Fruit fly (Drosophila melanogaster) whole organism, wandering third instar larva: ENCODE data around the gene CG8300.

Experiments
- Abd-B ChIP-seq: fragments of >200 bp; optimal IDR thresholded peaks from 2 replicates; lab custom pipeline; 2017; ENCODE audit warnings: missing biosample characterization, missing genetic modification characterization
- CG32264 ChIP-seq: fragments of 200-800 bp; sonication (Bioruptor generic); optimal IDR thresholded peaks from 2 replicates; lab custom pipeline; 2016; ENCODE audit warnings: missing biosample characterization, missing genetic modification characterization
- CG9705 ChIP-seq: fragments of 200-800 bp; sonication (Bioruptor generic); optimal IDR thresholded peaks from 2 replicates; lab custom pipeline; 2018; ENCODE audit warnings: missing biosample characterization, mild to moderate bottlenecking, missing genetic modification characterization
- CrebA ChIP-seq: fragments of 200-800 bp; sonication (Bioruptor generic); optimal IDR thresholded peaks from 2 replicates; lab custom pipeline; 2016; ENCODE audit warnings: missing biosample characterization, mild to moderate bottlenecking, missing genetic modification characterization, borderline replicate concordance
- Dif ChIP-seq: fragments of 200-275, 200-300 bp; sonication (Bioruptor generic); optimal IDR thresholded peaks from 2 replicates; lab custom pipeline; 2018; ENCODE audit warnings: missing biosample characterization, missing genetic modification characterization; ENCODE audit not compliant: partially characterized antibody
- HLH106 ChIP-seq: fragments of 200-800 bp; optimal IDR thresholded peaks from 3 replicates; lab custom pipeline; 2019; ENCODE audit warnings: missing biosample characterization, mild to moderate bottlenecking, missing genetic modification characterization, moderate library complexity
- Hnf4 ChIP-seq: fragments of 200-800 bp; sonication (Bioruptor generic); optimal IDR thresholded peaks from 2 replicates; lab custom pipeline; 2016; ENCODE audit warnings: missing biosample characterization, mild to moderate bottlenecking, missing genetic modification characterization
- Hr83 ChIP-seq: fragments of 200-300 bp; sonication (Bioruptor generic); optimal IDR thresholded peaks from 2 replicates; lab custom pipeline; 2016; ENCODE audit warnings: missing biosample characterization, mild to moderate bottlenecking, missing genetic modification characterization, moderate library complexity; ENCODE audit not compliant: poor library complexity, severe bottlenecking
- Jra ChIP-seq: sonication (Bioruptor generic); optimal IDR thresholded peaks from 2 replicates; lab custom pipeline; 2016; ENCODE audit warnings: missing biosample characterization, missing genetic modification characterization
- Mio ChIP-seq: sonication (Bioruptor generic); optimal IDR thresholded peaks from 2 replicates; lab custom pipeline; 2016; ENCODE audit warnings: missing biosample characterization, missing genetic modification characterization
- Myc ChIP-seq: fragments of >200 bp; optimal IDR thresholded peaks from 2 replicates; lab custom pipeline; 2017
- N ChIP-seq: fragments of >200 bp; optimal IDR thresholded peaks from 2 replicates; lab custom pipeline; 2018; ENCODE audit warnings: missing biosample characterization, missing external identifiers, missing genetic modification characterization
- OdsH ChIP-seq: fragments of 200-800 bp; sonication (Bioruptor generic); optimal IDR thresholded peaks from 2 replicates; lab custom pipeline; 2016; ENCODE audit warnings: missing biosample characterization, mild to moderate bottlenecking, missing genetic modification characterization
- Rel ChIP-seq, 2 experiments: fragments of 200-800 bp; sonication (Bioruptor generic) in 1 of 2; optimal IDR thresholded peaks; 2 replicates in 1 of 2; 3 replicates in 1 of 2; lab custom pipeline; 2016 to 2019; ENCODE audit warnings: mild to moderate bottlenecking in 2 of 2, missing biosample characterization in 2 of 2, missing genetic modification characterization in 2 of 2, moderate library complexity in 1 of 2
- Sp1 ChIP-seq: fragments of 200-800 bp; sonication (Bioruptor generic); optimal IDR thresholded peaks from 3 replicates; lab custom pipeline; 2019; ENCODE audit warnings: missing biosample characterization, mild to moderate bottlenecking, missing genetic modification characterization, moderate library complexity
- Vsx2 ChIP-seq: fragments of 200-300, 225-300 bp; sonication (Bioruptor generic); optimal IDR thresholded peaks from 2 replicates; lab custom pipeline; 2018; ENCODE audit warnings: missing biosample characterization, missing genetic modification characterization; ENCODE audit not compliant: partially characterized antibody
- br ChIP-seq: fragments of 200-800 bp; sonication (Bioruptor generic); optimal IDR thresholded peaks from 2 replicates; lab custom pipeline; 2016; ENCODE audit warnings: missing biosample characterization, missing genetic modification characterization
- brk ChIP-seq: fragments of 200-800 bp; sonication (Bioruptor generic); optimal IDR thresholded peaks from 2 replicates; lab custom pipeline; 2016; ENCODE audit warnings: missing biosample characterization, mild to moderate bottlenecking, missing genetic modification characterization
- dl ChIP-seq, 2 experiments: fragments of 175-275, 200-275 bp in 1 of 2; fragments of 200-275 bp in 1 of 2; sonication (Bioruptor generic); optimal IDR thresholded peaks; lab custom pipeline; 2018; ENCODE audit warnings: mild to moderate bottlenecking in 2 of 2, missing biosample characterization in 2 of 2, missing genetic modification characterization in 2 of 2, moderate library complexity in 2 of 2; ENCODE audit not compliant: partially characterized antibody in 2 of 2, insufficient read depth in 1 of 2
- dmrt93B ChIP-seq: fragments of 200-800 bp; sonication (Bioruptor generic); optimal IDR thresholded peaks from 2 replicates; lab custom pipeline; 2018; ENCODE audit warnings: missing biosample characterization, mild to moderate bottlenecking, missing genetic modification characterization
- dsf ChIP-seq: sonication (Bioruptor generic); optimal IDR thresholded peaks from 2 replicates; lab custom pipeline; 2016; ENCODE audit warnings: missing biosample characterization, missing genetic modification characterization, borderline replicate concordance
- foxo ChIP-seq, 2 experiments: fragments of 200-800 bp; sonication (Bioruptor generic); optimal IDR thresholded peaks; 2 replicates in 1 of 2; 3 replicates in 1 of 2; lab custom pipeline; 2016 to 2017; ENCODE audit warnings: missing biosample characterization in 2 of 2, missing genetic modification characterization in 2 of 2
- fru ChIP-seq: fragments of 200-800 bp; sonication (Bioruptor generic); optimal IDR thresholded peaks from 3 replicates; lab custom pipeline; 2016; ENCODE audit warnings: missing biosample characterization, mild to moderate bottlenecking, missing genetic modification characterization
- h ChIP-seq: fragments of 200-800 bp; sonication (Bioruptor generic); optimal IDR thresholded peaks from 3 replicates; lab custom pipeline; 2016; ENCODE audit warnings: missing biosample characterization, mild to moderate bottlenecking, missing genetic modification characterization
- jim ChIP-seq: fragments of 175-275, 200-325 bp; sonication (Bioruptor generic); optimal IDR thresholded peaks from 2 replicates; lab custom pipeline; 2016; ENCODE audit warnings: missing biosample characterization, mild to moderate bottlenecking, missing genetic modification characterization
- lola ChIP-seq: fragments of >200 bp; optimal IDR thresholded peaks from 2 replicates; lab custom pipeline; 2017; ENCODE audit warnings: missing biosample characterization, missing genetic modification characterization
- pan ChIP-seq: fragments of >200 bp; optimal IDR thresholded peaks from 2 replicates; lab custom pipeline; 2017
- psq ChIP-seq: fragments of 200-800 bp; sonication (Bioruptor generic); optimal IDR thresholded peaks from 3 replicates; lab custom pipeline; 2017; ENCODE audit warnings: missing biosample characterization, mild to moderate bottlenecking, missing genetic modification characterization, moderate library complexity
- rgr ChIP-seq: fragments of 200-800 bp; sonication (Bioruptor generic); optimal IDR thresholded peaks from 3 replicates; lab custom pipeline; 2016; ENCODE audit warnings: missing biosample characterization, mild to moderate bottlenecking, missing genetic modification characterization
- sage ChIP-seq: fragments of 200-800 bp; sonication (Bioruptor generic); optimal IDR thresholded peaks from 2 replicates; lab custom pipeline; 2016; ENCODE audit warnings: missing biosample characterization, mild to moderate bottlenecking, missing genetic modification characterization
- sv ChIP-seq: fragments of 200-800 bp; sonication (Bioruptor generic); optimal IDR thresholded peaks from 3 replicates; lab custom pipeline; 2016; ENCODE audit warnings: missing biosample characterization, missing genetic modification characterization
- tai ChIP-seq: sonication (Bioruptor generic); optimal IDR thresholded peaks from 2 replicates; lab custom pipeline; 2016; ENCODE audit warnings: missing biosample characterization, missing genetic modification characterization
- woc ChIP-seq: sonication (Bioruptor generic); optimal IDR thresholded peaks from 2 replicates; lab custom pipeline; 2016; ENCODE audit warnings: missing biosample characterization, mild to moderate bottlenecking, missing genetic modification characterization

CG8300 gene

dm6 chrX:7097071-7097858 lies 7.4 kb upstream of the CG8300 start:
- TF ChIP-seq dmrt93B (GFP tag; lab: Kevin White, UChicago) (no peak), brk (GFP tag; lab: Kevin White, UChicago) (peak; percentile 44), fru (peak; percentile 82), dl (GFP tag; optimal IDR thresholded peaks at IDR 0.05; lab: Kevin White, UChicago; ENCODE audit: insufficient read depth in 1 of 2, partially characterized antibody in 2 of 2) (peak in 1 of 2 experiments; percentile 46), Dif (peak; percentile 21), CG9705 (GFP tag; lab: Kevin White, UChicago) (no peak), Hr83 (peak; percentile 28), sage (peak; percentile 32)

dm6 chrX:7097859-7098303 lies 6.8 kb upstream of the CG8300 start, which contains the start of gene Sxl:
Sxl (minus strand) TSS chrX:7098053.
- TF ChIP-seq Mio (GFP tag; lab: Kevin White, UChicago) (no peak), dsf (no peak), Abd-B (GFP tag; lab: Kevin White, UChicago) (no peak), lola (GFP tag; lab: Kevin White, UChicago) (no peak), pan (lab: Kevin White, UChicago) (no peak), Myc (peak; percentile 4), foxo (GFP tag; optimal IDR thresholded peaks at IDR 0.05; lab: Kevin White, UChicago) (peak in 1 of 2 experiments; percentile 46), h (GFP tag; lab: Kevin White, UChicago) (peak; percentile 33), Hr83 (no peak), rgr (GFP tag; lab: Kevin White, UChicago) (peak; percentile 10), Sp1 (peak; percentile 18), Rel (GFP tag; optimal IDR thresholded peaks at IDR 0.05; lab: Kevin White, UChicago) (no peak), Rel (tag; optimal IDR thresholded peaks at IDR 0.05; lab: Kevin White, UChicago) (peak; percentile 87), N (no peak), CrebA (GFP tag; lab: Kevin White, UChicago) (no peak), br (GFP tag; lab: Kevin White, UChicago) (peak; percentile 29), OdsH (no peak), jim (GFP tag; lab: Kevin White, UChicago) (no peak), Vsx2 (GFP tag; lab: Kevin White, UChicago) (no peak), sv (GFP tag; lab: Kevin White, UChicago) (no peak), sage (no peak), dl (GFP tag; optimal IDR thresholded peaks at IDR 0.05; lab: Kevin White, UChicago; ENCODE audit: insufficient read depth in 1 of 2, partially characterized antibody in 2 of 2) (no peak)

dm6 chrX:7100689-7101088 lies 4.0 kb upstream of the CG8300 start:
- TF ChIP-seq tai (no peak), dl (GFP tag; optimal IDR thresholded peaks at IDR 0.05; lab: Kevin White, UChicago; ENCODE audit: insufficient read depth in 1 of 2, partially characterized antibody in 2 of 2) (no peak), woc (GFP tag; lab: Kevin White, UChicago) (no peak), psq (GFP tag; lab: Kevin White, UChicago) (no peak), CrebA (GFP tag; lab: Kevin White, UChicago) (no peak), OdsH (no peak), Jra (GFP tag; lab: Kevin White, UChicago) (no peak), CG32264 (GFP tag; lab: Kevin White, UChicago) (no peak), Rel (GFP tag; optimal IDR thresholded peaks at IDR 0.05; lab: Kevin White, UChicago) (no peak), Rel (tag; optimal IDR thresholded peaks at IDR 0.05; lab: Kevin White, UChicago) (no peak), HLH106 (no peak), Sp1 (no peak), Hnf4 (GFP tag; lab: Kevin White, UChicago) (no peak)
